Worm (Caenorhabditis elegans): ENCODE measurements around the gene asp-13.

asp-13 gene

DNA sequence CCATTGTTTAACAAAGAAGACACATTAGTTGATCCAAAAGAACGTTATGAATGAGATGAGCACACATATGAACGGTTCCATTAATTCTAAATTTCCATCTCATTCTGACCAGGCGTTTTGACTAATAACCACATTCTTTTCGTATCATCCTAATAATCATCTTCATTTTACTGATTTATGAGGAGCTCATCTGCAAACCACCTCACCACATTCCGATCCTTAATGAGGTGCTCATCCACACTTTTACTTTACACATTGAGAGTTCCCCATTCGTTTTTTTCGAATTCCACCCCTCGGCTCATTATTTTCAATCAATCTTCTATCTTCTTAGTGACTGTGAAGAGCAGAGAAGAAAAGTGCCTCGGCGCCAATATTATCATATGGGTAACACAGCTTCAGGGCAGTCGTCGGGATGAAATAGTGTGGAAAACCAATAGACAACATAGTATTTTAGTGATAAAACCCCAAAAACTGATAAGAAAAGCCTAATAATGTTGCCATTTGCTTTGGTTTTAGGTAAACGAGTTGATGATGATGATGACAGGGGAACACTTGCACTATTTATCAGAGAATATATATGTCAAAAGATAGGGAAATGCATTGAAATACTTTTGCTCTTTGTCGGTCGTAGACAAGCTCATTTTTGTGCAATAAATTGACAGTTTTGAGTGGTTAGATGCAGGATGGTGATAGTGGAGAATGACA is 8.2 kb upstream of the asp-13 start (continued):
- TF ChIP-seq jun-1 (tag; optimal IDR thresholded peaks at IDR 0.05): peak; percentile 87
- TF ChIP-seq nhr-77 (tag; optimal IDR thresholded peaks at IDR 0.05): no peak
- TF ChIP-seq lsy-12 (tag; optimal IDR thresholded peaks at IDR 0.05): peak; percentile 33

ce11 chrV:8650365-8650764 is 7.4 kb upstream of the asp-13 start:
- TF ChIP-seq mdl-1 (tag; optimal IDR thresholded peaks at IDR 0.05) (no peak), elt-2 (tag; optimal IDR thresholded peaks at IDR 0.05) (no peak), snpc-4 (tag; optimal IDR thresholded peaks at IDR 0.05) (no peak), aly-2 (tag; optimal IDR thresholded peaks at IDR 0.05) (no peak), fos-1 (tag; optimal IDR thresholded peaks at IDR 0.05) (no peak), nfya-1 (tag; optimal IDR thresholded peaks at IDR 0.05; ENCODE audit: insufficient read depth) (no peak), nhr-25 (tag; optimal IDR thresholded peaks at IDR 0.05) (no peak), ceh-82 (tag; optimal IDR thresholded peaks at IDR 0.05) (no peak), nhr-76 (tag; optimal IDR thresholded peaks at IDR 0.05) (no peak), mml-1 (tag; optimal IDR thresholded peaks at IDR 0.05) (no peak), elt-1 (tag; optimal IDR thresholded peaks at IDR 0.05) (no peak), nhr-237 (tag; optimal IDR thresholded peaks at IDR 0.05) (no peak), ceh-9 (tag; optimal IDR thresholded peaks at IDR 0.05) (no peak)

ce11 chrV:8648251-8648650 is 5.3 kb upstream of the asp-13 start:
- TF ChIP-seq lsy-12 (tag; optimal IDR thresholded peaks at IDR 0.05) (no peak), ceh-82 (tag; optimal IDR thresholded peaks at IDR 0.05) (no peak), unc-39 (tag; optimal IDR thresholded peaks at IDR 0.05) (no peak), jun-1 (tag; optimal IDR thresholded peaks at IDR 0.05) (peak; percentile 11), nhr-23 (tag; optimal IDR thresholded peaks at IDR 0.05) (no peak), snpc-4 (tag; optimal IDR thresholded peaks at IDR 0.05) (no peak), elt-1 (tag; optimal IDR thresholded peaks at IDR 0.05) (no peak), nhr-25 (tag; optimal IDR thresholded peaks at IDR 0.05) (no peak), lin-39 (tag; optimal IDR thresholded peaks at IDR 0.05) (no peak), ama-1 (optimal IDR thresholded peaks at IDR 0.05) (no peak), mml-1 (tag; optimal IDR thresholded peaks at IDR 0.05) (no peak), egl-27 (tag; optimal IDR thresholded peaks at IDR 0.05) (no peak), lin-15B (tag; optimal IDR thresholded peaks at IDR 0.05) (no peak), zag-1 (tag; optimal IDR thresholded peaks at IDR 0.05) (no peak), hmg-11 (tag; optimal IDR thresholded peaks at IDR 0.05) (no peak), pha-4 (tag; optimal IDR thresholded peaks at IDR 0.05) (peak; percentile 42), nhr-237 (tag; optimal IDR thresholded peaks at IDR 0.05) (no peak), fos-1 (tag; optimal IDR thresholded peaks at IDR 0.05) (no peak), elt-2 (tag; optimal IDR thresholded peaks at IDR 0.05) (peak; percentile 98), ztf-11 (tag; optimal IDR thresholded peaks at IDR 0.05) (no peak), nhr-28 (tag; optimal IDR thresholded peaks at IDR 0.05) (no peak), nhr-77 (tag; optimal IDR thresholded peaks at IDR 0.05) (no peak), mdl-1 (tag; optimal IDR thresholded peaks at IDR 0.05) (no peak), elt-3 (tag; optimal IDR thresholded peaks at IDR 0.05) (no peak), nhr-76 (tag; optimal IDR thresholded peaks at IDR 0.05) (no peak), ceh-9 (tag; optimal IDR thresholded peaks at IDR 0.05) (no peak), pqm-1 (tag; optimal IDR thresholded peaks at IDR 0.05) (peak; percentile 99)

DNA sequence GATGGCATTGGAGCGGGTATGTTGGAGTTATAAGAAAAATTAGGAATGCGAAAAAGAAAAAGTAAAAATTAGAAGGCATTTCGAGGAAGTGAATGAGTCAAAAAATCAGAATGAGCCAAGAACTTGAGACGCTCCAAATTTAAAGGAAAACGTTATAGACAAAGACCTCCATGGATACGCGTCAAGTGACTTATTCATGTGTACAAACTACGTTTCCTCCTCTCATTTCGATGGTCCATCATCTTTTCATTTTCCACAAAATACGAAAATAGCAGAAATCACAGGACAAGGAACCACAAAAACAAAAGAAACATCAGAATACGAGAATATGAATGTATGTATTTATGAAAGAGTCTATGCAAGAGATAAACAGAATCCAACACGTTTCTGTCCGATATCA is 1.7 kb downstream of the asp-13 start, which contains the start of gene F28A12.3:
TSS of gene F28A12.3 (minus strand) at position 101 of the 400 bp plus-strand sequence.
- no peak for TF ChIP-seq ceh-82 (tag; optimal IDR thresholded peaks at IDR 0.05)
- no peak for TF ChIP-seq nfya-1 (tag; optimal IDR thresholded peaks at IDR 0.05; ENCODE audit: insufficient read depth)
- no peak for TF ChIP-seq fkh-2 (tag; optimal IDR thresholded peaks at IDR 0.05)
- TF ChIP-seq nhr-43 (tag; optimal IDR thresholded peaks at IDR 0.05; ENCODE audit: poor library complexity, severe bottlenecking): no peak
- no peak for TF ChIP-seq elt-2 (tag; optimal IDR thresholded peaks at IDR 0.05)
- TF ChIP-seq elt-3 (tag; optimal IDR thresholded peaks at IDR 0.05): no peak
- TF ChIP-seq mdl-1 (tag; optimal IDR thresholded peaks at IDR 0.05): no peak
- no peak for TF ChIP-seq unc-62 (GFP tag; optimal IDR thresholded peaks at IDR 0.05)
- TF ChIP-seq ZK546.5 (tag; optimal IDR thresholded peaks at IDR 0.05): no peak
- TF ChIP-seq ceh-16 (tag; optimal IDR thresholded peaks at IDR 0.05): no peak
- TF ChIP-seq lsy-12 (tag; optimal IDR thresholded peaks at IDR 0.05): no peak
- no peak for TF ChIP-seq hmg-11 (tag; optimal IDR thresholded peaks at IDR 0.05)
- TF ChIP-seq ztf-11 (tag; optimal IDR thresholded peaks at IDR 0.05): no peak
- TF ChIP-seq nhr-11 (tag; optimal IDR thresholded peaks at IDR 0.05): no peak
- no peak for TF ChIP-seq lin-39 (tag; optimal IDR thresholded peaks at IDR 0.05)
- TF ChIP-seq mml-1 (tag; optimal IDR thresholded peaks at IDR 0.05): no peak
- no peak for TF ChIP-seq aly-2 (tag; optimal IDR thresholded peaks at IDR 0.05)
